Worm (Caenorhabditis elegans): ENCODE results near the gene F53F4.11.
A peak's percentile ranks its signal among the peaks of the same experiment; 100 is the strongest.

Gene F53F4.11

ce11 chrV:13657841-13658338 is 33.6 kb upstream of the F53F4.11 start:
- TF ChIP-seq hlh-8 (tag; optimal IDR thresholded peaks at IDR 0.05), result no peak
- peak; percentile 13 for TF ChIP-seq unc-55 (GFP tag; optimal IDR thresholded peaks at IDR 0.05)
- no peak for TF ChIP-seq fkh-6 (tag; optimal IDR thresholded peaks at IDR 0.05)

DNA sequence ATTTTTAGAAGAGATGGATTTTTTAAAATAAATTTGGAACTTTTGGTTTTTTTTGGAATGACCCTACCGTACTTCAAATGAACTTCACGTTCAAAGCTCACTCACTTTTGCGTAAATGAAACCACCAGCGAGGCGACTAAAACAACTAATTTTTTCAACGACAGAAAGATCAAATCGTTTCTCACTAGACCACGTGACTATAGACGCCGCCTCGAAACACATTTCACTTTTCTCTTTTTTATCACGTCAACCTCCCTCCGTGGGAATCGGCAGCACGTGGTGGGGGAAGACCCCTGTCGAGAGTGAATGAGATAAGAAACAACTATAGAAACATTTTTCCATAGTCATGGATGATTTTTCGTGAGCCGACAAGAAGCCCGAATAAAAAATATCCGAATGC is 33.0 kb upstream of the F53F4.11 start:
- TF ChIP-seq elt-2 (tag; optimal IDR thresholded peaks at IDR 0.05), result peak; percentile 57
- no peak for TF ChIP-seq dmd-4 (tag; optimal IDR thresholded peaks at IDR 0.05; ENCODE audit: borderline replicate concordance)
- TF ChIP-seq gmeb-2 (tag; optimal IDR thresholded peaks at IDR 0.05), result no peak
- peak; percentile 71 for TF ChIP-seq hlh-30 (tag; optimal IDR thresholded peaks at IDR 0.05; ENCODE audit: insufficient read depth)
- TF ChIP-seq ceh-18 (tag; optimal IDR thresholded peaks at IDR 0.05), result peak; percentile 19

ce11 chrV:13656346-13657254 is 32.3 kb upstream of the F53F4.11 start:
- peak; percentile 53 for TF ChIP-seq elt-2 (tag; optimal IDR thresholded peaks at IDR 0.05)
- no peak for TF ChIP-seq ceh-14 (tag; optimal IDR thresholded peaks at IDR 0.05)
- TF ChIP-seq unc-55 (GFP tag; optimal IDR thresholded peaks at IDR 0.05), result peak; percentile 57
- peak; percentile 29 for TF ChIP-seq ref-2 (tag; optimal IDR thresholded peaks at IDR 0.05)

DNA sequence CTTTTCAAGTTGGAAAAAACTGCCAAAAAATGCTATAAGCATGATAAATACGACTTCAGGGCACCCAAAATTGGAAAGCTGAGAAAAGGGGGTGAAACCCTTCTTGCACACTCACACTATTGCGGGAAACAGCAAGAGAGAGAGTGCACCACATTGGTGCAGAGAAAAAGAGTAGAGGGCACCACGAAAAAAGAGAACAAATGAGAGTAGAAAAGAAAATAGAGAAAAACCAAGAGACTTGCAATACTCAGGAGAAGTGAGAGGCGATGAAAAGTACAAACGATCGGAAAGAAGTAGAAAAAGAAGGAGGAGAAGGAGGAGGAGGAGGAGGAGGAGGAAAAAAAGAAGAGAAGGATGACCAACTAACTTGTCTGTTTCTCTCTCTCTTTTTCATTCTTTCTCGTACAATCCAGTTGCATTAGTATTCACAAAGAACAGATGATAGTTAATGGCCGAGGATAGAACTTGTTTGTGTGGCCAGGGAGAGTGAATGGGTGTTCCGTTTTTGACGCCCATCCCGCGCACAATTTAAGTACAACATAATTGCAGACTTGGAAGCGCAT is 31.0 kb upstream of the F53F4.11 start:
- TF ChIP-seq odd-2 (tag; optimal IDR thresholded peaks at IDR 0.05) (no peak), npax-4 (tag; optimal IDR thresholded peaks at IDR 0.05) (no peak), hlh-30 (tag; optimal IDR thresholded peaks at IDR 0.05; ENCODE audit: insufficient read depth) (no peak), pag-3 (tag; optimal IDR thresholded peaks at IDR 0.05; ENCODE audit: borderline replicate concordance) (no peak), sdc-2 (tag; optimal IDR thresholded peaks at IDR 0.05) (no peak), ceh-48 (tag; optimal IDR thresholded peaks at IDR 0.05) (peak; percentile 18), ets-4 (tag; optimal IDR thresholded peaks at IDR 0.05) (no peak), ztf-16 (tag; optimal IDR thresholded peaks at IDR 0.05) (no peak), madf-2 (tag; optimal IDR thresholded peaks at IDR 0.05) (no peak), unc-42 (tag; optimal IDR thresholded peaks at IDR 0.05) (peak; percentile 59), K09A11.1 (tag; optimal IDR thresholded peaks at IDR 0.05; ENCODE audit: insufficient read depth) (peak; percentile 5), elt-4 (tag; optimal IDR thresholded peaks at IDR 0.05) (no peak), nhr-232 (tag; optimal IDR thresholded peaks at IDR 0.05) (no peak), ceh-22 (tag; optimal IDR thresholded peaks at IDR 0.05) (no peak), hlh-15 (tag; optimal IDR thresholded peaks at IDR 0.05) (no peak), F13H6.1 (tag; optimal IDR thresholded peaks at IDR 0.05) (peak; percentile 20), hlh-6 (tag; optimal IDR thresholded peaks at IDR 0.05) (no peak), pqm-1 (tag; optimal IDR thresholded peaks at IDR 0.05) (no peak), pax-1 (tag; optimal IDR thresholded peaks at IDR 0.05) (no peak), unc-3 (GFP tag; conservative IDR thresholded peaks at IDR 0.05) (no peak), unc-3 (tag; optimal IDR thresholded peaks at IDR 0.05) (no peak), che-1 (tag; optimal IDR thresholded peaks at IDR 0.05) (no peak), gmeb-2 (tag; optimal IDR thresholded peaks at IDR 0.05) (no peak), pros-1 (tag; optimal IDR thresholded peaks at IDR 0.05) (peak; percentile 22), nhr-11 (tag; optimal IDR thresholded peaks at IDR 0.05) (no peak), T23F11.4 (GFP tag; optimal IDR thresholded peaks at IDR 0.05) (no peak), ceh-6 (GFP tag; optimal IDR thresholded peaks at IDR 0.05) (no peak), syd-9 (tag; optimal IDR thresholded peaks at IDR 0.05) (no peak), lin-11 (tag; optimal IDR thresholded peaks at IDR 0.05) (no peak), dmd-4 (tag; optimal IDR thresholded peaks at IDR 0.05; ENCODE audit: borderline replicate concordance) (no peak), pha-2 (tag; optimal IDR thresholded peaks at IDR 0.05) (no peak), pha-4 (tag; optimal IDR thresholded peaks at IDR 0.05) (no peak), ceh-45 (GFP tag; IDR thresholded peaks at IDR 0.05) (no peak), C08G9.2 (tag; optimal IDR thresholded peaks at IDR 0.05) (peak; percentile 3), fax-1 (tag; optimal IDR thresholded peaks at IDR 0.05) (no peak), lim-6 (tag; optimal IDR thresholded peaks at IDR 0.05) (no peak), ceh-14 (tag; optimal IDR thresholded peaks at IDR 0.05) (no peak), sox-4 (tag; optimal IDR thresholded peaks at IDR 0.05) (no peak)

Data from whole organism, late embryonic.